Worm (Caenorhabditis elegans): ENCODE data around the gene lips-8.

DNA sequence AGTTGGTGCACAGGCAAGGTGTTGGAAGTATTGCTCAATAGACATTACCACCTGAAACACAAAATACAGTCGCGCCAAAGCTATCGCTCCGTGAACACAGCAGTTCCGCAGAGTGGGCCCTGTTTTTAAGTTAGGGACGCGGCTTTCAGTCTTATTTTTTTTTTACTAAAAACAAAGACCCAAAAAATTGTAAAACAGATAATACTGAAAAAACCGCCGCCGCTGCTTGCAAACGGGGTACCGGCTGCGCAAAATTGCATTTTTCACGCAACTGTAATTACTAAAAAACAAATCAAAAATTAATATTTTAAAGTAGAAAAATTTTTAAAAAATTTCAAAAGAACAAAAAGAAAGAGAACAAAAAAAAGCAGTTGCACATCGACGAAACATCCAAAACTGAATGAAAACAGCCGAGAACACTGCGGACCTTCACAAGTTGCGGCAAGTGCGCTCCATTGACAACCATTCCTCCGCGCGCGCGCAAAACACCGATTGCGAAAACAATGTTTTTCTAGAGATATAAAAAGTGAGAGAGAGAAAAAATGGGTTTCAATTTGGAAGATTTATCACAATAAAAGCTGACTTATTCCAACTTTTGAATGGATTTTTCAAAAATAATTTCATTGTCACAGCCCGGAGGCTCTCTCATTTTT lies 25.4 kb upstream of the lips-8 start, which contains the start of gene F31F6.3:
- TF ChIP-seq ama-1 (optimal IDR thresholded peaks at IDR 0.05) (no peak), C08G9.2 (tag; optimal IDR thresholded peaks at IDR 0.05) (no peak), rnt-1 (tag; optimal IDR thresholded peaks at IDR 0.05) (no peak), elt-2 (tag; optimal IDR thresholded peaks at IDR 0.05) (no peak), nhr-11 (tag; optimal IDR thresholded peaks at IDR 0.05) (no peak), dve-1 (tag; optimal IDR thresholded peaks at IDR 0.05) (no peak), pag-3 (tag; optimal IDR thresholded peaks at IDR 0.05; ENCODE audit: borderline replicate concordance) (no peak), ceh-18 (tag; optimal IDR thresholded peaks at IDR 0.05) (no peak), ets-4 (tag; optimal IDR thresholded peaks at IDR 0.05) (no peak)
